Fruit fly (Drosophila melanogaster) whole organism, embryonic: ENCODE data around the gene CG31050.

Source experiments
- Asciz ChIP-seq: fragments of 200-800 bp; sonication (Bioruptor generic); optimal IDR thresholded peaks from 2 replicates; lab custom pipeline; 2017; ENCODE audit warnings: missing biosample characterization, mild to moderate bottlenecking, missing genetic modification characterization, missing genetic modification reagents
- Bgb ChIP-seq: fragments of 200-800 bp; sonication (Bioruptor generic); IDR thresholded peaks from 2 replicates; pipeline ENCODE4 v1.3.6; 2022; ENCODE audit warnings: missing biosample characterization, missing genetic modification characterization; ENCODE audit not compliant: partially characterized antibody
- C15 ChIP-seq: fragments of 200-800 bp; sonication (Bioruptor generic); IDR thresholded peaks from 3 replicates; pipeline ENCODE4 v1.3.6; 2022; ENCODE audit warnings: missing biosample characterization, missing genetic modification characterization
- CG10147 ChIP-seq: fragments of 200-800 bp; sonication (Bioruptor generic); optimal IDR thresholded peaks from 2 replicates; lab custom pipeline; 2019; ENCODE audit warnings: missing biosample characterization, mild to moderate bottlenecking, missing genetic modification characterization, moderate library complexity
- CG10565 ChIP-seq: fragments of 200-800 bp; sonication (Bioruptor generic); optimal IDR thresholded peaks from 3 replicates; lab custom pipeline; 2016; ENCODE audit warnings: missing biosample characterization, mild to moderate bottlenecking, missing genetic modification characterization
- CG12659 ChIP-seq: fragments of 200-800 bp; sonication (Bioruptor generic); optimal IDR thresholded peaks from 3 replicates; lab custom pipeline; 2017; ENCODE audit warnings: mild to moderate bottlenecking, missing biosample characterization, missing genetic modification reagents, missing genetic modification characterization
- CG12942 ChIP-seq: fragments of 200-800 bp; sonication (Bioruptor generic); optimal IDR thresholded peaks from 3 replicates; lab custom pipeline; 2016; ENCODE audit warnings: missing biosample characterization, missing genetic modification characterization
- CG13296 ChIP-seq: fragments of 200-800 bp; sonication (Bioruptor generic); optimal IDR thresholded peaks from 3 replicates; lab custom pipeline; 2018; ENCODE audit warnings: missing biosample characterization, mild to moderate bottlenecking, missing genetic modification characterization
- CG13424 ChIP-seq: fragments of 200-800 bp; sonication (Bioruptor generic); optimal IDR thresholded peaks from 2 replicates; lab custom pipeline; 2019; ENCODE audit warnings: missing biosample characterization, mild to moderate bottlenecking, missing genetic modification characterization, moderate library complexity
- CG15073 ChIP-seq: fragments of 200-800 bp; sonication (Bioruptor generic); optimal IDR thresholded peaks from 2 replicates; lab custom pipeline; 2016; ENCODE audit warnings: missing biosample characterization, missing genetic modification characterization
- CG15269 ChIP-seq: fragments of 200-800 bp; sonication (Bioruptor generic); optimal IDR thresholded peaks from 2 replicates; lab custom pipeline; 2018; ENCODE audit warnings: missing biosample characterization, mild to moderate bottlenecking, missing genetic modification characterization, moderate library complexity
- CG17361 ChIP-seq: fragments of 200-800 bp; sonication (Bioruptor generic); IDR thresholded peaks from 3 replicates; pipeline ENCODE4 v1.3.6; 2022; ENCODE audit warnings: missing biosample characterization, missing genetic modification characterization
- CG2129 ChIP-seq: fragments of 200-800 bp; sonication (Bioruptor generic); IDR thresholded peaks from 2 replicates; pipeline ENCODE4 v1.3.6; 2022; ENCODE audit warnings: missing biosample characterization, missing genetic modification characterization; ENCODE audit not compliant: partially characterized antibody
- CG31224 ChIP-seq: fragments of 200-800 bp; sonication (Bioruptor generic); IDR thresholded peaks from 2 replicates; pipeline ENCODE4 v1.3.6; 2022; ENCODE audit warnings: missing biosample characterization, missing genetic modification characterization
- CG31441 ChIP-seq: fragments of 200-800 bp; sonication (Bioruptor generic); IDR thresholded peaks from 2 replicates; pipeline ENCODE4 v1.3.6; 2022; ENCODE audit warnings: missing biosample characterization, missing genetic modification characterization
- CG3838 ChIP-seq: fragments of 200-800 bp; sonication (Bioruptor generic); optimal IDR thresholded peaks from 3 replicates; lab custom pipeline; 2016; ENCODE audit warnings: missing biosample characterization, missing genetic modification characterization
- CG5180 ChIP-seq: fragments of 200-800 bp; sonication (Bioruptor generic); optimal IDR thresholded peaks from 3 replicates; lab custom pipeline; 2017; ENCODE audit warnings: missing biosample characterization, missing genetic modification characterization, mild to moderate bottlenecking, moderate library complexity, missing genetic modification reagents
- CG8281 ChIP-seq: fragments of 200-800 bp; sonication (Bioruptor generic); optimal IDR thresholded peaks from 2 replicates; lab custom pipeline; 2018; ENCODE audit warnings: missing biosample characterization, mild to moderate bottlenecking, missing genetic modification characterization, moderate library complexity
- CrebB ChIP-seq: fragments of 200-800 bp; sonication (Bioruptor generic); optimal IDR thresholded peaks from 3 replicates; lab custom pipeline; 2018; ENCODE audit warnings: missing biosample characterization, mild to moderate bottlenecking, missing genetic modification characterization
- Dbx ChIP-seq: fragments of 200-800 bp; sonication (Bioruptor generic); IDR thresholded peaks from 3 replicates; pipeline ENCODE4 v1.3.6; 2022; ENCODE audit warnings: missing biosample characterization, missing genetic modification characterization
- HLHmδ ChIP-seq: fragments of 200-800 bp; sonication (Bioruptor generic); optimal IDR thresholded peaks from 2 replicates; lab custom pipeline; 2018; ENCODE audit warnings: missing biosample characterization, mild to moderate bottlenecking, missing genetic modification characterization, moderate library complexity
- Hsf ChIP-seq: fragments of 200-800 bp; sonication (Bioruptor generic); optimal IDR thresholded peaks from 3 replicates; lab custom pipeline; 2016; ENCODE audit warnings: missing biosample characterization, missing genetic modification characterization
- Lim3 ChIP-seq: fragments of 200-800 bp; sonication (Bioruptor generic); IDR thresholded peaks from 2 replicates; pipeline ENCODE4 v1.3.6; 2022; ENCODE audit warnings: missing biosample characterization, missing genetic modification characterization
- Mad ChIP-seq: fragments of 200-800 bp; sonication (Bioruptor generic); optimal IDR thresholded peaks from 2 replicates; lab custom pipeline; 2016; ENCODE audit warnings: missing biosample characterization, missing genetic modification characterization
- NFAT ChIP-seq: fragments of 200-800 bp; sonication (Bioruptor generic); IDR thresholded peaks from 2 replicates; pipeline ENCODE4 v1.3.6; 2022; ENCODE audit warnings: missing biosample characterization, missing genetic modification characterization
- Oaz ChIP-seq: fragments of 200-800 bp; sonication (Bioruptor generic); IDR thresholded peaks from 2 replicates; pipeline ENCODE4 v1.3.6; 2022; ENCODE audit warnings: missing biosample characterization, missing genetic modification characterization
- Optix ChIP-seq: fragments of 200-800 bp; sonication (Bioruptor generic); IDR thresholded peaks from 3 replicates; pipeline ENCODE4 v1.3.6; 2022; ENCODE audit warnings: missing biosample characterization, missing genetic modification characterization
- PHDP ChIP-seq: fragments of 200-800 bp; sonication (Bioruptor generic); optimal IDR thresholded peaks from 3 replicates; lab custom pipeline; 2018; ENCODE audit warnings: missing biosample characterization, mild to moderate bottlenecking, missing genetic modification characterization, moderate library complexity
- Sry-δ ChIP-seq: fragments of 200-800 bp; sonication (Bioruptor generic); optimal IDR thresholded peaks from 2 replicates; lab custom pipeline; 2016; ENCODE audit warnings: missing biosample characterization, missing genetic modification characterization
- ac ChIP-seq: fragments of 200-800 bp; sonication (Bioruptor generic); optimal IDR thresholded peaks from 3 replicates; lab custom pipeline; 2017; ENCODE audit warnings: missing biosample characterization, mild to moderate bottlenecking, missing genetic modification characterization
- aop ChIP-seq: fragments of 200-800 bp; sonication (Bioruptor generic); IDR thresholded peaks from 2 replicates; pipeline ENCODE4 v1.3.6; 2022; ENCODE audit warnings: missing biosample characterization, missing genetic modification characterization
- ash1 ChIP-seq: fragments of 200-800 bp; sonication (Bioruptor generic); optimal IDR thresholded peaks from 2 replicates; lab custom pipeline; 2018; ENCODE audit warnings: missing biosample characterization, mild to moderate bottlenecking, missing genetic modification characterization
- danr ChIP-seq: fragments of 200-800 bp; sonication (Bioruptor generic); IDR thresholded peaks from 2 replicates; pipeline ENCODE4 v1.3.6; 2022; ENCODE audit warnings: missing biosample characterization, missing genetic modification characterization
- dpn ChIP-seq, 2 experiments: fragments of 200-800 bp; sonication (Bioruptor generic); optimal IDR thresholded peaks; 3 replicates each; lab custom pipeline; 2016; ENCODE audit warnings: missing biosample characterization in 2 of 2, missing genetic modification characterization in 2 of 2
- emc ChIP-seq: fragments of 200-800 bp; sonication (Bioruptor generic); optimal IDR thresholded peaks from 2 replicates; lab custom pipeline; 2016; ENCODE audit warnings: missing biosample characterization, missing genetic modification characterization
- ems ChIP-seq: fragments of 200-800 bp; sonication (Bioruptor generic); optimal IDR thresholded peaks from 3 replicates; lab custom pipeline; 2016; ENCODE audit warnings: missing biosample characterization, missing genetic modification characterization
- fru ChIP-seq: fragments of >200 bp; optimal IDR thresholded peaks from 2 replicates; lab custom pipeline; 2017
- ind ChIP-seq: fragments of 200-800 bp; sonication (Bioruptor generic); optimal IDR thresholded peaks from 3 replicates; lab custom pipeline; 2016; ENCODE audit warnings: missing biosample characterization, missing genetic modification characterization
- inv ChIP-seq: fragments of 200-800 bp; sonication (Bioruptor generic); IDR thresholded peaks from 2 replicates; pipeline ENCODE4 v1.3.6; 2022; ENCODE audit warnings: missing biosample characterization, missing genetic modification characterization; ENCODE audit not compliant: partially characterized antibody
- kni ChIP-seq: fragments of 200-800 bp; sonication (Bioruptor generic); optimal IDR thresholded peaks from 3 replicates; lab custom pipeline; 2017; ENCODE audit warnings: mild to moderate bottlenecking, missing biosample characterization, missing genetic modification reagents, missing genetic modification characterization
- lov ChIP-seq, 2 experiments: fragments of 200-800 bp in 1 of 2; fragments of >200 bp in 1 of 2; sonication (Bioruptor generic) in 1 of 2; IDR thresholded peaks in 1 of 2; optimal IDR thresholded peaks in 1 of 2; 2 replicates in 1 of 2; 3 replicates in 1 of 2; pipeline versions ENCODE4 v1.3.6 to Lab custom; 2017 to 2022; ENCODE audit warnings: missing biosample characterization in 1 of 2, missing genetic modification characterization in 1 of 2
- maf-S ChIP-seq: fragments of 200-800 bp; sonication (Bioruptor generic); optimal IDR thresholded peaks from 2 replicates; lab custom pipeline; 2016; ENCODE audit warnings: missing biosample characterization, missing genetic modification characterization
- nau ChIP-seq: fragments of 200-800 bp; sonication (Bioruptor generic); optimal IDR thresholded peaks from 3 replicates; lab custom pipeline; 2017; ENCODE audit warnings: missing biosample characterization, mild to moderate bottlenecking, missing genetic modification characterization, missing genetic modification reagents
- nmo ChIP-seq: fragments of 200-800 bp; sonication (Bioruptor generic); optimal IDR thresholded peaks from 2 replicates; lab custom pipeline; 2018; ENCODE audit warnings: missing biosample characterization, mild to moderate bottlenecking, missing genetic modification characterization, moderate library complexity
- prd ChIP-seq, 3 experiments: fragments of >200 bp in 2 of 3; fragments of 200-800 bp in 1 of 3; sonication (Bioruptor generic) in 1 of 3; optimal IDR thresholded peaks in 2 of 3; IDR thresholded peaks in 1 of 3; 2 replicates in 2 of 3; 3 replicates in 1 of 3; pipeline versions ENCODE4 v1.3.6 to Lab custom; 2017 to 2022; ENCODE audit warnings: missing biosample characterization in 1 of 3, missing genetic modification characterization in 1 of 3
- pum ChIP-seq: fragments of 200-800 bp; sonication (Bioruptor generic); optimal IDR thresholded peaks from 2 replicates; lab custom pipeline; 2016; ENCODE audit warnings: missing biosample characterization, missing genetic modification characterization
- sim ChIP-seq: fragments of 200-800 bp; sonication (Bioruptor generic); IDR thresholded peaks from 2 replicates; pipeline ENCODE4 v1.3.6; 2022; ENCODE audit warnings: missing biosample characterization, missing genetic modification characterization
- twi ChIP-seq: fragments of 200-800 bp; optimal IDR thresholded peaks from 2 replicates; lab custom pipeline; 2019; ENCODE audit warnings: missing biosample characterization, mild to moderate bottlenecking, missing genetic modification characterization, moderate library complexity
- z ChIP-seq: fragments of 200-800 bp; sonication (Bioruptor generic); IDR thresholded peaks from 3 replicates; pipeline ENCODE4 v1.3.6; 2022; ENCODE audit warnings: missing biosample characterization, missing genetic modification characterization

CG31050 gene

DNA sequence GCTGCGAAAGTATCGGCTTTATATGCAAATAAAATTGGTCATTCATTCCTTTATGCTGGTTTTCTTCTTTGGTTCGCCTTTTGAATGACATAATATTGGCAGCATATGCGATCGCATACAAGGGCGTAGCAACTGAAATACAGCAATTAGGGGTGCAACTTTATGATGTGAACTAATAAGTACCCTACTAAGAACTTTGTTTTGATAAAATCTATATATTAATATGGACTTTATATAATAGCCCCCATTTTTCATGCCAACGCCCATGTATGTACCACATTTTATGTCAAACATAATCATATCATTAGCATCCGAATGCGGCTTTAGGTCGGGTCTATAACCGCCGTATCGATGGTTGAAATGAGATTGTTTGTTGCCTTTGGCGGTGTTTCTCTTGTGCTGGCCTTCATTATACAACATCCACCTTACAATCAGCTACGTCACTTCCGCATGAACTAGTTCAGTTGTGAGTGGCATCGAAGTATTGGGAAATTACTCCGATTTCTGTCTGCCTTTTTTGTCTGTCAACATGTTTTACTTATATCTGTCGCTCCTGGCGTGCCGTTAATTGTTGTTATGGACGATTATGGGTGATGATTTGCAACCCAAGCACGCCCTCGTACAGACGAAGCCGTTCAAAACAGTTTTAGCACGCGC, 26.7 kb upstream of the CG31050 start (continued):
- no peak for TF ChIP-seq inv (GFP tag; lab: Robert Waterston, UW)
- no peak for TF ChIP-seq prd (optimal IDR thresholded peaks at IDR 0.05; lab: Kevin White, UChicago)
- peak; percentile 63 for TF ChIP-seq prd (GFP tag; IDR thresholded peaks at IDR 0.05; lab: Robert Waterston, UW)
- TF ChIP-seq danr (GFP tag; lab: Robert Waterston, UW), result peak; percentile 42; the same call in 1 of the 2 replicates
- peak; percentile 1 for TF ChIP-seq ems
- no peak for TF ChIP-seq HLHmδ (GFP tag; lab: Kevin White, UChicago)
- TF ChIP-seq CG15073 (GFP tag; lab: Kevin White, UChicago), result no peak
- no peak for TF ChIP-seq emc
- no peak for TF ChIP-seq C15 (GFP tag; lab: Robert Waterston, UW)
- no peak for TF ChIP-seq aop (GFP tag; lab: Robert Waterston, UW)
- peak; percentile 68 for TF ChIP-seq ind (GFP tag; lab: Kevin White, UChicago)
- TF ChIP-seq CG10565 (GFP tag; lab: Kevin White, UChicago), result no peak
- no peak for TF ChIP-seq Sry-δ (GFP tag; lab: Kevin White, UChicago)
- no peak for TF ChIP-seq ash1
- TF ChIP-seq CG5180 (GFP tag; lab: Kevin White, UChicago), result peak; percentile 29
- TF ChIP-seq CG10147 (GFP tag; lab: Kevin White, UChicago), result no peak
- TF ChIP-seq fru (lab: Kevin White, UChicago), result no peak
- peak; percentile 74 for TF ChIP-seq CG13424
- TF ChIP-seq NFAT (GFP tag; lab: Robert Waterston, UW), result peak; percentile 57; the same call in 1 of the 2 replicates
- TF ChIP-seq CG3838, result no peak
- peak; percentile 27 for TF ChIP-seq Hsf
- no peak; the same call in 2 of the 3 replicates for TF ChIP-seq Optix (GFP tag; lab: Robert Waterston, UW)
- TF ChIP-seq Mad (GFP tag; lab: Kevin White, UChicago), result no peak
- no peak for TF ChIP-seq sim (GFP tag; lab: Robert Waterston, UW)
- TF ChIP-seq CG8281 (tag; lab: Kevin White, UChicago), result peak; percentile 16
- no peak for TF ChIP-seq lov (optimal IDR thresholded peaks at IDR 0.05; lab: Kevin White, UChicago)
- no peak for TF ChIP-seq lov (GFP tag; IDR thresholded peaks at IDR 0.05; lab: Robert Waterston, UW)
- no peak for TF ChIP-seq pum (GFP tag; lab: Kevin White, UChicago)
- TF ChIP-seq CG17361, result no peak
- peak; percentile 8 for TF ChIP-seq nmo (GFP tag; lab: Kevin White, UChicago)
- no peak for TF ChIP-seq Lim3 (GFP tag; lab: Robert Waterston, UW)
- TF ChIP-seq z, result no peak
- TF ChIP-seq PHDP (tag; lab: Kevin White, UChicago), result peak; percentile 68
- TF ChIP-seq CG31441 (GFP tag; lab: Robert Waterston, UW), result no peak; the same call in 1 of the 2 replicates
- no peak for TF ChIP-seq twi (tag; lab: Kevin White, UChicago)
- no peak for TF ChIP-seq CG12942 (GFP tag; lab: Kevin White, UChicago)
- no peak for TF ChIP-seq CrebB (tag; lab: Kevin White, UChicago)
- TF ChIP-seq nau (GFP tag; lab: Kevin White, UChicago), result no peak
- TF ChIP-seq kni, result no peak
- peak; percentile 47; the same call in 1 of the 2 replicates for TF ChIP-seq Oaz
- TF ChIP-seq CG2129 (GFP tag; lab: Robert Waterston, UW), result no peak
- TF ChIP-seq dpn (GFP tag; optimal IDR thresholded peaks at IDR 0.05; lab: Kevin White, UChicago), result peak in 1 of 2 experiments; percentile 67
- no peak for TF ChIP-seq Bgb (GFP tag; lab: Robert Waterston, UW)
- TF ChIP-seq Dbx (GFP tag; lab: Robert Waterston, UW), result 0 out of 3 replicates have a peak, but pooled peaks have one; percentile 13
- peak; percentile 85 for TF ChIP-seq CG15269 (tag; lab: Kevin White, UChicago)
- TF ChIP-seq maf-S (GFP tag; lab: Kevin White, UChicago), result no peak
- no peak for TF ChIP-seq Asciz (GFP tag; lab: Kevin White, UChicago)
- no peak for TF ChIP-seq ac (GFP tag; lab: Kevin White, UChicago)
- peak; percentile 37 for TF ChIP-seq CG12659 (GFP tag; lab: Kevin White, UChicago)
- TF ChIP-seq CG31224 (GFP tag; lab: Robert Waterston, UW), result no peak
- peak; percentile 68 for TF ChIP-seq CG13296
